Worm (Caenorhabditis elegans) whole organism, L2 larva: ENCODE data around the gene F17H10.1.

ENCODE experiments used
- alr-1 ChIP-seq: fragments of 150-350 bp; optimal IDR thresholded peaks from 2 replicates; lab custom pipeline; 2014; ENCODE audit warnings: missing biosample characterization, missing genetic modification characterization
- ama-1 ChIP-seq: fragments of 150-350 bp; optimal IDR thresholded peaks from 2 replicates; lab custom pipeline; 2018; ENCODE audit warnings: inconsistent platforms
- ceh-82 ChIP-seq: fragments of 150-350 bp; optimal IDR thresholded peaks from 2 replicates; lab custom pipeline; 2014; ENCODE audit warnings: missing biosample characterization, missing genetic modification characterization
- lin-13 ChIP-seq: fragments of 150-350 bp; optimal IDR thresholded peaks from 2 replicates; lab custom pipeline; 2014; ENCODE audit warnings: missing biosample characterization, missing genetic modification reagents, missing genetic modification characterization
- lin-39 ChIP-seq: fragments of 150-350 bp; optimal IDR thresholded peaks from 2 replicates; lab custom pipeline; 2014; ENCODE audit warnings: missing biosample characterization, missing genetic modification reagents, missing genetic modification characterization
- mab-5 ChIP-seq: fragments of 150-350 bp; optimal IDR thresholded peaks from 2 replicates; lab custom pipeline; 2014; ENCODE audit warnings: missing biosample characterization, missing genetic modification characterization
- nhr-12 ChIP-seq: fragments of 150-350 bp; optimal IDR thresholded peaks from 2 replicates; lab custom pipeline; 2014; ENCODE audit warnings: missing biosample characterization, missing genetic modification characterization
- nhr-237 ChIP-seq: fragments of 150-350 bp; optimal IDR thresholded peaks from 2 replicates; lab custom pipeline; 2014; ENCODE audit warnings: missing biosample characterization, missing genetic modification characterization
- nhr-77 ChIP-seq: fragments of 150-350 bp; optimal IDR thresholded peaks from 2 replicates; lab custom pipeline; 2014; ENCODE audit warnings: missing biosample characterization, missing genetic modification characterization
- skn-1 ChIP-seq: sonication (generic microtip); optimal IDR thresholded peaks from 2 replicates; lab custom pipeline; 2017; ENCODE audit warnings: missing biosample characterization, missing genetic modification characterization
- snpc-4 ChIP-seq: fragments of 150-350 bp; optimal IDR thresholded peaks from 2 replicates; lab custom pipeline; 2014; ENCODE audit warnings: missing biosample characterization, missing genetic modification characterization
- unc-39 ChIP-seq: fragments of 150-350 bp; optimal IDR thresholded peaks from 2 replicates; lab custom pipeline; 2014; ENCODE audit warnings: missing biosample characterization, missing genetic modification characterization
- unc-62 ChIP-seq: fragments of 150-350 bp; optimal IDR thresholded peaks from 2 replicates; lab custom pipeline; 2014; ENCODE audit warnings: missing biosample characterization, missing genetic modification reagents, missing genetic modification characterization
- ztf-11 ChIP-seq: sonication (generic microtip); optimal IDR thresholded peaks from 2 replicates; lab custom pipeline; 2017; ENCODE audit warnings: missing biosample characterization, missing genetic modification characterization

DNA sequence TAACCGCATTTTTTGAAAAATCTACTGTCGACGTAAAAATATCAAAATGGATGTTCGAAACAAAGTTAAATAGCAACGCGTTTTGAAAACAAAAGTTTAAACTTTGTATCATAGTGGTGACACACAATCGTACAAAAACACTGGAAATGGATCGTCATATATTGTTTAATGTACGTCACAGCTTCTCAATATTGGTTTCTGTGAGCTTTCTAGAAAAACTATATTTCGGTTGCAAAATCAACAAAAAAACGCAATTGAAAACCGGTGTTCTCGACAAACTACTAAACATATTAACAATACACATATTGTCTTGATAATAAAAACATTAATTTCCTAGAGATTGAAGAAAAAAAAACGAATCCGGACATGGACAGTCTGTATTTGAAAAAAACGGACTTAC, 4.6 kb upstream of the F17H10.1 start, which contains the start of gene R03G8.6:
- no peak for TF ChIP-seq ama-1 (lab: Kevin White, UChicago)
- TF ChIP-seq ztf-11 (tag; lab: Kevin White, UChicago): no peak
- TF ChIP-seq nhr-237: no peak
- no peak for TF ChIP-seq ceh-82 (tag; lab: Kevin White, UChicago)
- no peak for TF ChIP-seq snpc-4 (tag; lab: Kevin White, UChicago)
- TF ChIP-seq skn-1: no peak
- no peak for TF ChIP-seq alr-1 (tag; lab: Kevin White, UChicago)
- no peak for TF ChIP-seq nhr-77 (tag; lab: Kevin White, UChicago)
- no peak for TF ChIP-seq nhr-12 (tag; lab: Kevin White, UChicago)
- TF ChIP-seq unc-62 (GFP tag; lab: Kevin White, UChicago): no peak
- no peak for TF ChIP-seq lin-13 (GFP tag; lab: Kevin White, UChicago)
- no peak for TF ChIP-seq lin-39 (tag; lab: Kevin White, UChicago)
- no peak for TF ChIP-seq unc-39 (tag; lab: Kevin White, UChicago)
- TF ChIP-seq mab-5: no peak
